Fruit fly (Drosophila melanogaster): ENCODE measurements around the gene CG43725.
A peak's percentile ranks its signal among the peaks of the same experiment; 100 is the strongest.

The CG43725 gene

dm6 chr2L:11072250-11072649 lies 3.1 kb upstream of the CG43725 start (continued):
- 0 out of 3 replicates have a peak, but pooled peaks have one; percentile 27 for TF ChIP-seq eg (GFP tag; IDR thresholded peaks at IDR 0.05)
- TF ChIP-seq CG3919 (GFP tag; optimal IDR thresholded peaks at IDR 0.05): peak; percentile 77
- no peak for TF ChIP-seq Lpt (GFP tag; optimal IDR thresholded peaks at IDR 0.05)
- TF ChIP-seq Hr38 (GFP tag; optimal IDR thresholded peaks at IDR 0.05): no peak
- TF ChIP-seq CG8319 (GFP tag; optimal IDR thresholded peaks at IDR 0.05): peak; percentile 28
- TF ChIP-seq ss (GFP tag; optimal IDR thresholded peaks at IDR 0.05): peak; percentile 68 to 74
- peak; percentile 81 for TF ChIP-seq CG6808 (GFP tag; optimal IDR thresholded peaks at IDR 0.05)
- peak; percentile 23 for TF ChIP-seq Eip93F (GFP tag; optimal IDR thresholded peaks at IDR 0.05)
- no peak for TF ChIP-seq CG11294 (GFP tag; IDR thresholded peaks at IDR 0.05)
- TF ChIP-seq CG9139 (GFP tag; optimal IDR thresholded peaks at IDR 0.05): peak; percentile 63
- peak; percentile 82 for TF ChIP-seq Met (GFP tag; optimal IDR thresholded peaks at IDR 0.05)
- no peak for TF ChIP-seq CG7368 (GFP tag; optimal IDR thresholded peaks at IDR 0.05)
- peak; percentile 74 for TF ChIP-seq dsx (GFP tag; optimal IDR thresholded peaks at IDR 0.05; ENCODE audit: poor library complexity, severe bottlenecking)
- TF ChIP-seq Gug (GFP tag; IDR thresholded peaks at IDR 0.05): no peak
- peak; percentile 70 for TF ChIP-seq pdm3 (GFP tag; optimal IDR thresholded peaks at IDR 0.05)
- peak; percentile 47 for TF ChIP-seq Hr4 (GFP tag; optimal IDR thresholded peaks at IDR 0.05)
- peak; percentile 17 to 60 for TF ChIP-seq salr (GFP tag; optimal IDR thresholded peaks at IDR 0.05)
- peak; percentile 65 for TF ChIP-seq OdsH (GFP tag; optimal IDR thresholded peaks at IDR 0.05)
- peak; percentile 82 for TF ChIP-seq esn (GFP tag; optimal IDR thresholded peaks at IDR 0.05)
- TF ChIP-seq CG10669 (GFP tag; optimal IDR thresholded peaks at IDR 0.05): peak; percentile 76
- TF ChIP-seq CG6854 (GFP tag; optimal IDR thresholded peaks at IDR 0.05): no peak
- no peak for TF ChIP-seq CG16779 (tag; optimal IDR thresholded peaks at IDR 0.05)
- TF ChIP-seq CG34406 (GFP tag; optimal IDR thresholded peaks at IDR 0.05): peak; percentile 41
- TF ChIP-seq net (GFP tag; optimal IDR thresholded peaks at IDR 0.05): peak; percentile 39
- peak; percentile 63 for TF ChIP-seq achi (GFP tag; optimal IDR thresholded peaks at IDR 0.05)
- TF ChIP-seq dac (GFP tag; optimal IDR thresholded peaks at IDR 0.05): no peak
- TF ChIP-seq fkh (GFP tag; optimal IDR thresholded peaks at IDR 0.05): no peak
- peak; percentile 68 for TF ChIP-seq acj6 (GFP tag; optimal IDR thresholded peaks at IDR 0.05)
- no peak for TF ChIP-seq CG15336 (GFP tag; IDR thresholded peaks at IDR 0.05)
- peak; percentile 77 for TF ChIP-seq Sox102F (GFP tag; optimal IDR thresholded peaks at IDR 0.05)
- peak; percentile 75 for TF ChIP-seq CG3032 (tag; optimal IDR thresholded peaks at IDR 0.05)
- peak; percentile 82 for TF ChIP-seq CG31627 (GFP tag; optimal IDR thresholded peaks at IDR 0.05)
- TF ChIP-seq CG8119 (GFP tag; IDR thresholded peaks at IDR 0.05): peak; percentile 64; the same call in 2 of the 3 replicates
- TF ChIP-seq fd59A (GFP tag; optimal IDR thresholded peaks at IDR 0.05): peak; percentile 69
- peak; percentile 17 for TF ChIP-seq CG11762 (GFP tag; optimal IDR thresholded peaks at IDR 0.05; ENCODE audit: insufficient read depth)
- peak; percentile 46 for TF ChIP-seq CG8632 (GFP tag; optimal IDR thresholded peaks at IDR 0.05)

DNA sequence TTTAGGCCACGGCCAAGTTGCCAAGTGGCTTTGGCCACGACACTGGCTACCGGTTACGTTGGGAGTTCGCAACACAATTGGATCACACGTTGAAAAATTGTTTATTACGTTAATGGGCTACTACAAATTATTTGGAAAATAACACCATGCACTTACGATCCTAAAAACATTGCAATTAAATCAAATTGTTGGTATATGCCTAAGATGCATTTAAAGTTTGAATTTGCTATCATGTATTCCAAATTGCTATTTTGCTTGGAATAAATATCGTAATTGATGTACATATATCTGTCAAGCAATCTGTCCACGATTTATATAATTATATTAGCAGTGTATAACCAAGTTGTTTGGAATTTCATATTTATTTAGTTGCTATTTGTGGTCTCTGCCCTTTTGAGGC lies 2.4 kb upstream of the CG43725 start:
- TF ChIP-seq Lpt (GFP tag; optimal IDR thresholded peaks at IDR 0.05) (peak; percentile 35), Ets96B (tag; optimal IDR thresholded peaks at IDR 0.05) (peak; percentile 24), fd59A (GFP tag; optimal IDR thresholded peaks at IDR 0.05) (no peak), CG31627 (GFP tag; optimal IDR thresholded peaks at IDR 0.05) (no peak), CG32006 (GFP tag; optimal IDR thresholded peaks at IDR 0.05) (peak; percentile 41), CG3032 (tag; optimal IDR thresholded peaks at IDR 0.05) (peak; percentile 17), Blimp-1 (GFP tag; optimal IDR thresholded peaks at IDR 0.05) (no peak), Eip78C (GFP tag) (peak; percentile 78), CG10631 (GFP tag; optimal IDR thresholded peaks at IDR 0.05) (peak; percentile 23), svp (GFP tag) (peak; percentile 10), OdsH (GFP tag; optimal IDR thresholded peaks at IDR 0.05) (peak; percentile 7), CG6792 (GFP tag; optimal IDR thresholded peaks at IDR 0.05) (no peak), salr (GFP tag; optimal IDR thresholded peaks at IDR 0.05) (no peak), achi (GFP tag; optimal IDR thresholded peaks at IDR 0.05) (peak; percentile 5), Hr4 (GFP tag; optimal IDR thresholded peaks at IDR 0.05) (peak; percentile 48), dac (GFP tag; optimal IDR thresholded peaks at IDR 0.05) (no peak), CG15336 (GFP tag; IDR thresholded peaks at IDR 0.05) (peak; percentile 29; the same call in 1 of the 2 replicates)

Data from whole organism, prepupa.